Fruit fly (Drosophila melanogaster): Measurements from ENCODE around the gene CG14120.

- TF ChIP-seq h (GFP tag; optimal IDR thresholded peaks at IDR 0.05) (no peak), usp (GFP tag; optimal IDR thresholded peaks at IDR 0.05) (no peak), Dfd (GFP tag; optimal IDR thresholded peaks at IDR 0.05) (no peak), ey (GFP tag; optimal IDR thresholded peaks at IDR 0.05) (no peak), psq (GFP tag; optimal IDR thresholded peaks at IDR 0.05) (no peak), OdsH (GFP tag; optimal IDR thresholded peaks at IDR 0.05) (no peak), Vsx2 (GFP tag; optimal IDR thresholded peaks at IDR 0.05; ENCODE audit: partially characterized antibody) (no peak), GATAd (GFP tag; optimal IDR thresholded peaks at IDR 0.05) (no peak), jim (GFP tag; optimal IDR thresholded peaks at IDR 0.05) (no peak), N (GFP tag; optimal IDR thresholded peaks at IDR 0.05) (no peak), fru (GFP tag; optimal IDR thresholded peaks at IDR 0.05) (no peak), pan (optimal IDR thresholded peaks at IDR 0.05) (no peak), CG32264 (GFP tag; optimal IDR thresholded peaks at IDR 0.05) (no peak), dmrt93B (GFP tag; optimal IDR thresholded peaks at IDR 0.05) (no peak)
Measured at dm6 chr3L:12857553-12858122, 27.2 kb upstream of the CG14120 start.

Data from whole organism, wandering third instar larva.